ENCODE assay signal across 3 worm cellular contexts in genomic region chrX:8584825-8585384, ce11.
TF ChIP-seq lines count a peak whose summit lies in the region.

No protein-coding gene starts in this region.

TF ChIP-seq in whole organism, L1 larva, 84 proteins besides CTCF, POLR2A, EP300 and RAD21 (continues in another document):
- TF ChIP-seq elt-3 (tag; optimal IDR thresholded peaks at IDR 0.05; lab: Kevin White, UChicago) (peak in 1 of 6 experiments; percentile 19), elt-2 (tag; optimal IDR thresholded peaks at IDR 0.05; lab: Kevin White, UChicago) (no peak), dsc-1 (tag; optimal IDR thresholded peaks at IDR 0.05; lab: Kevin White, UChicago) (no peak), nhr-11 (tag; optimal IDR thresholded peaks at IDR 0.05; lab: Kevin White, UChicago) (no peak), nhr-77 (tag; optimal IDR thresholded peaks at IDR 0.05; lab: Kevin White, UChicago) (no peak), nhr-28 (tag; optimal IDR thresholded peaks at IDR 0.05; lab: Kevin White, UChicago) (no peak), ztf-11 (tag; optimal IDR thresholded peaks at IDR 0.05; lab: Kevin White, UChicago) (no peak), rnt-1 (tag; optimal IDR thresholded peaks at IDR 0.05; lab: Kevin White, UChicago) (peak; percentile 13), ama-1 (optimal IDR thresholded peaks at IDR 0.05; lab: Kevin White, UChicago) (no peak), ets-5 (GFP tag; IDR thresholded peaks at IDR 0.05; lab: Robert Waterston, UW) (no peak), tlp-1 (tag; optimal IDR thresholded peaks at IDR 0.05; lab: Kevin White, UChicago) (no peak), ceh-82 (tag; optimal IDR thresholded peaks at IDR 0.05; lab: Kevin White, UChicago) (no peak), lir-3 (tag; optimal IDR thresholded peaks at IDR 0.05; lab: Kevin White, UChicago; ENCODE audit: poor library complexity) (no peak), snu-23 (GFP tag; optimal IDR thresholded peaks at IDR 0.05; lab: Kevin White, UChicago) (peak; percentile 32), lin-35 (GFP tag; optimal IDR thresholded peaks at IDR 0.05; lab: Kevin White, UChicago) (no peak), zag-1 (tag; optimal IDR thresholded peaks at IDR 0.05; lab: Kevin White, UChicago) (no peak), ztf-4 (tag; optimal IDR thresholded peaks at IDR 0.05; lab: Kevin White, UChicago) (no peak), ceh-8 (GFP tag; optimal IDR thresholded peaks at IDR 0.05; lab: Kevin White, UChicago) (no peak), egl-27 (tag; optimal IDR thresholded peaks at IDR 0.05; lab: Kevin White, UChicago) (no peak), unc-30 (tag; optimal IDR thresholded peaks at IDR 0.05; lab: Kevin White, UChicago) (no peak), fkh-8 (tag; optimal IDR thresholded peaks at IDR 0.05; lab: Kevin White, UChicago) (no peak), nhr-90 (tag; optimal IDR thresholded peaks at IDR 0.05; lab: Kevin White, UChicago; ENCODE audit: poor library complexity) (no peak), nhr-20 (tag; optimal IDR thresholded peaks at IDR 0.05; lab: Kevin White, UChicago) (peak; percentile 21), mep-1 (tag; optimal IDR thresholded peaks at IDR 0.05; lab: Kevin White, UChicago) (peak; percentile 36), efl-1 (optimal IDR thresholded peaks at IDR 0.05; lab: Kevin White, UChicago) (no peak), efl-1 (GFP tag; optimal IDR thresholded peaks at IDR 0.05 in 1 of 2; lab: Kevin White, UChicago) (no peak), nhr-71 (tag; optimal IDR thresholded peaks at IDR 0.05; lab: Kevin White, UChicago) (peak; percentile 13), hlh-17 (GFP tag; optimal IDR thresholded peaks at IDR 0.05; lab: Kevin White, UChicago; ENCODE audit: borderline replicate concordance) (no peak), unc-86 (tag; optimal IDR thresholded peaks at IDR 0.05; lab: Kevin White, UChicago) (no peak), nhr-19 (GFP tag; conservative IDR thresholded peaks at IDR 0.05; lab: Robert Waterston, UW) (0 out of 2 replicates have a peak, but pooled peaks have one; percentile 2), irx-1 (tag; optimal IDR thresholded peaks at IDR 0.05; lab: Kevin White, UChicago) (no peak)

TF ChIP-seq in whole organism, L2 larva, 48 proteins besides CTCF, POLR2A, EP300 and RAD21:
- TF ChIP-seq C34F6.9 (tag; optimal IDR thresholded peaks at IDR 0.05; lab: Kevin White, UChicago) (no peak), nhr-23 (tag; optimal IDR thresholded peaks at IDR 0.05; lab: Kevin White, UChicago) (no peak), mbf-1 (tag; optimal IDR thresholded peaks at IDR 0.05; lab: Kevin White, UChicago) (no peak), ztf-1 (GFP tag; conservative IDR thresholded peaks at IDR 0.05; lab: Robert Waterston, UW) (no peak), blmp-1 (tag; optimal IDR thresholded peaks at IDR 0.05; lab: Kevin White, UChicago; ENCODE audit: insufficient read depth) (peak; percentile 49), lin-13 (GFP tag; optimal IDR thresholded peaks at IDR 0.05; lab: Kevin White, UChicago) (no peak), nhr-12 (tag; optimal IDR thresholded peaks at IDR 0.05; lab: Kevin White, UChicago) (no peak), lsy-2 (tag; optimal IDR thresholded peaks at IDR 0.05; lab: Kevin White, UChicago) (no peak), mdl-1 (tag; optimal IDR thresholded peaks at IDR 0.05; lab: Kevin White, UChicago) (no peak), nhr-6 (tag; optimal IDR thresholded peaks at IDR 0.05; lab: Kevin White, UChicago) (no peak), nhr-25 (tag; optimal IDR thresholded peaks at IDR 0.05; lab: Kevin White, UChicago) (peak; percentile 66), sma-9 (GFP tag; optimal IDR thresholded peaks at IDR 0.05; lab: Kevin White, UChicago) (peak; percentile 19), sma-9 (tag; optimal IDR thresholded peaks at IDR 0.05; lab: Kevin White, UChicago) (no peak), egl-27 (tag; optimal IDR thresholded peaks at IDR 0.05; lab: Kevin White, UChicago) (no peak), crh-2 (tag; optimal IDR thresholded peaks at IDR 0.05; lab: Kevin White, UChicago) (peak; percentile 17), gmeb-1 (tag; optimal IDR thresholded peaks at IDR 0.05; lab: Kevin White, UChicago) (no peak), nhr-77 (tag; optimal IDR thresholded peaks at IDR 0.05; lab: Kevin White, UChicago) (no peak), mab-5 (tag; optimal IDR thresholded peaks at IDR 0.05; lab: Kevin White, UChicago) (no peak), elt-3 (tag; optimal IDR thresholded peaks at IDR 0.05; lab: Kevin White, UChicago) (no peak)

TF ChIP-seq in whole organism, L3 larva, 47 proteins besides CTCF, POLR2A, EP300 and RAD21:
- TF ChIP-seq nhr-28 (tag; optimal IDR thresholded peaks at IDR 0.05; lab: Kevin White, UChicago) (no peak), ZK546.5 (tag; optimal IDR thresholded peaks at IDR 0.05; lab: Kevin White, UChicago) (no peak), snpc-4 (tag; optimal IDR thresholded peaks at IDR 0.05; lab: Kevin White, UChicago) (no peak), nhr-25 (tag; optimal IDR thresholded peaks at IDR 0.05; lab: Kevin White, UChicago) (peak; percentile 59), zag-1 (tag; optimal IDR thresholded peaks at IDR 0.05; lab: Kevin White, UChicago) (no peak), elt-1 (tag; optimal IDR thresholded peaks at IDR 0.05; lab: Kevin White, UChicago) (peak; percentile 51), ztf-11 (tag; optimal IDR thresholded peaks at IDR 0.05; lab: Kevin White, UChicago) (no peak), skn-1 (tag; optimal IDR thresholded peaks at IDR 0.05; lab: Kevin White, UChicago) (no peak), nhr-67 (tag; optimal IDR thresholded peaks at IDR 0.05; lab: Kevin White, UChicago) (no peak), eor-1 (tag; optimal IDR thresholded peaks at IDR 0.05; lab: Kevin White, UChicago) (no peak)
TF ChIP-seq in whole organism, L3 larva: peak in this region for 2.

Comparison
In these comparisons a context has a peak if more than half of its experiments do, and no peak if none do; other contexts are left out.
1. Of the 22 proteins assayed by ChIP-seq in both whole organism, L1 larva and whole organism, L2 larva: peak only in whole organism, L1 larva: none; only in whole organism, L2 larva: blmp-1; in both: none; in neither: 20; mixed calls (peak in some experiments, not most) for 1.